Worm (Caenorhabditis elegans) whole organism, L1 larva: Measurements from ENCODE around the gene ptp-3.
"Not testable (repeated sequence)": the region's sequence is repeated elsewhere in the genome, so short reads cannot be mapped to it uniquely, and the experiment has no call there.

Experiments
- alr-1 ChIP-seq: fragments of 200-800 bp; sonication (Bioruptor generic); optimal IDR thresholded peaks from 2 replicates; lab custom pipeline; 2018; ENCODE audit warnings: borderline replicate concordance, mild to moderate bottlenecking, missing genetic modification characterization, missing compliant biosample characterization
- ama-1 ChIP-seq: fragments of 150-350 bp; optimal IDR thresholded peaks from 2 replicates; lab custom pipeline; 2014
- blmp-1 ChIP-seq: fragments of 150-350 bp; optimal IDR thresholded peaks from 2 replicates; lab custom pipeline; 2014; ENCODE audit warnings: missing biosample characterization, missing genetic modification characterization
- ceh-8 ChIP-seq: fragments of 200-800 bp; sonication (Bioruptor generic); optimal IDR thresholded peaks from 2 replicates; lab custom pipeline; 2018; ENCODE audit warnings: mild to moderate bottlenecking, missing genetic modification characterization, moderate library complexity, missing compliant biosample characterization
- ceh-90 ChIP-seq: sonication (generic microtip); optimal IDR thresholded peaks from 2 replicates; lab custom pipeline; 2016; ENCODE audit warnings: missing genetic modification characterization, missing compliant biosample characterization
- ces-1 ChIP-seq: fragments of 150-350 bp; optimal IDR thresholded peaks from 2 replicates; lab custom pipeline; 2014; ENCODE audit warnings: missing biosample characterization, missing genetic modification reagents, missing genetic modification characterization
- dpl-1 ChIP-seq, 3 experiments: fragments of 150-350 bp in 2 of 3; sonication (generic microtip) in 1 of 3; optimal IDR thresholded peaks; 2 replicates each; lab custom pipeline; 2014 to 2017; ENCODE audit warnings: missing biosample characterization in 3 of 3, missing genetic modification characterization in 3 of 3, missing genetic modification reagents in 3 of 3
- dsc-1 ChIP-seq: sonication (generic microtip); optimal IDR thresholded peaks from 2 replicates; lab custom pipeline; 2016; ENCODE audit warnings: mild to moderate bottlenecking, missing genetic modification characterization, missing compliant biosample characterization
- efl-1 ChIP-seq, 4 experiments: fragments of 150-350 bp; optimal IDR thresholded peaks in 3 of 4; peaks in 1 of 4; 1 replicate in 1 of 4; 2 replicates in 3 of 4; lab custom pipeline; 2014; ENCODE audit warnings: missing biosample characterization in 2 of 4, missing genetic modification characterization in 2 of 4, missing genetic modification reagents in 2 of 4
- egl-27 ChIP-seq, 2 experiments: fragments of 150-350 bp in 1 of 2; sonication (generic microtip); optimal IDR thresholded peaks; 3 replicates each; lab custom pipeline; 2017 to 2018; ENCODE audit warnings: missing biosample characterization in 2 of 2, missing genetic modification characterization in 2 of 2, missing genetic modification reagents in 2 of 2
- elt-2 ChIP-seq: sonication (generic microtip); optimal IDR thresholded peaks from 2 replicates; lab custom pipeline; 2016; ENCODE audit warnings: missing genetic modification characterization, mild to moderate bottlenecking, inconsistent platforms, missing compliant biosample characterization, missing genetic modification reagents
- elt-3 ChIP-seq, 6 experiments: fragments of 150-350 bp in 1 of 6; sonication (generic microtip); optimal IDR thresholded peaks; 2 replicates each; lab custom pipeline; 2017 to 2018; ENCODE audit warnings: missing biosample characterization in 6 of 6, missing genetic modification characterization in 6 of 6, inconsistent platforms in 1 of 6
- ets-5 ChIP-seq: fragments of 200-800 bp; sonication (Bioruptor generic); IDR thresholded peaks from 2 replicates; pipeline ENCODE4 v1.3.6; 2022; ENCODE audit warnings: missing genetic modification characterization, missing compliant biosample characterization
- fos-1 ChIP-seq: fragments of 150-350 bp; optimal IDR thresholded peaks from 2 replicates; lab custom pipeline; 2014; ENCODE audit warnings: missing biosample characterization, missing genetic modification characterization
- hlh-4 ChIP-seq: sonication (generic microtip); optimal IDR thresholded peaks from 2 replicates; lab custom pipeline; 2016; ENCODE audit warnings: mild to moderate bottlenecking, missing genetic modification characterization, missing compliant biosample characterization
- isw-1 ChIP-seq: fragments of 200-800 bp; sonication (Bioruptor generic); IDR thresholded peaks from 2 replicates; pipeline ENCODE4 v1.3.6; 2022; ENCODE audit warnings: missing genetic modification characterization, missing compliant biosample characterization
- lin-14 ChIP-seq: fragments of 200-800 bp; sonication (Bioruptor generic); optimal IDR thresholded peaks from 2 replicates; lab custom pipeline; 2018; ENCODE audit warnings: mild to moderate bottlenecking, missing genetic modification characterization, moderate library complexity, missing compliant biosample characterization
- lin-35 ChIP-seq, 2 experiments: fragments of 150-350 bp; optimal IDR thresholded peaks; 2 replicates each; lab custom pipeline; 2014; ENCODE audit warnings: missing biosample characterization in 2 of 2, missing genetic modification characterization in 2 of 2, missing genetic modification reagents in 2 of 2
- lsy-2 ChIP-seq, 2 experiments: fragments of 150-350 bp; optimal IDR thresholded peaks; 2 replicates each; lab custom pipeline; 2014; ENCODE audit warnings: missing biosample characterization in 2 of 2, missing genetic modification characterization in 2 of 2
- mep-1 ChIP-seq: fragments of 150-350 bp; optimal IDR thresholded peaks from 2 replicates; lab custom pipeline; 2014; ENCODE audit warnings: missing biosample characterization, missing genetic modification characterization
- nhr-20 ChIP-seq: sonication (generic microtip); optimal IDR thresholded peaks from 2 replicates; lab custom pipeline; 2016; ENCODE audit warnings: mild to moderate bottlenecking, missing genetic modification characterization, missing compliant biosample characterization
- nhr-47 ChIP-seq: sonication (generic microtip); optimal IDR thresholded peaks from 2 replicates; lab custom pipeline; 2016; ENCODE audit warnings: mild to moderate bottlenecking, missing genetic modification characterization, moderate library complexity, missing compliant biosample characterization
- nhr-71 ChIP-seq: sonication (generic microtip); optimal IDR thresholded peaks from 2 replicates; lab custom pipeline; 2016; ENCODE audit warnings: mild to moderate bottlenecking, missing genetic modification characterization, moderate library complexity, missing compliant biosample characterization
- nhr-77 ChIP-seq: fragments of 150-350 bp; optimal IDR thresholded peaks from 2 replicates; lab custom pipeline; 2014; ENCODE audit warnings: missing biosample characterization, missing genetic modification characterization
- snu-23 ChIP-seq: sonication (generic microtip); optimal IDR thresholded peaks from 2 replicates; lab custom pipeline; 2016; ENCODE audit warnings: missing genetic modification characterization, missing compliant biosample characterization
- sptf-1 ChIP-seq: fragments of 150-350 bp; optimal IDR thresholded peaks from 2 replicates; lab custom pipeline; 2014; ENCODE audit warnings: missing biosample characterization, missing genetic modification characterization
- tbx-2 ChIP-seq: sonication (generic microtip); optimal IDR thresholded peaks from 2 replicates; lab custom pipeline; 2016; ENCODE audit warnings: missing genetic modification characterization, missing compliant biosample characterization
- unc-130 ChIP-seq: fragments of 150-350 bp; optimal IDR thresholded peaks from 2 replicates; lab custom pipeline; 2017; ENCODE audit warnings: missing biosample characterization, missing genetic modification characterization, inconsistent platforms
- unc-30 ChIP-seq: sonication (generic microtip); optimal IDR thresholded peaks from 2 replicates; lab custom pipeline; 2017; ENCODE audit warnings: missing biosample characterization, missing genetic modification characterization
- unc-98 ChIP-seq: fragments of 200-800 bp; sonication (Bioruptor generic); IDR thresholded peaks from 2 replicates; pipeline ENCODE4 v1.3.6; 2022; ENCODE audit warnings: missing genetic modification characterization, missing compliant biosample characterization
- ztf-11 ChIP-seq, 2 experiments: sonication (generic microtip); optimal IDR thresholded peaks; 2 replicates each; lab custom pipeline; 2016 to 2017; ENCODE audit warnings: missing genetic modification characterization in 2 of 2, missing biosample characterization in 1 of 2, missing compliant biosample characterization in 1 of 2

The ptp-3 gene

DNA sequence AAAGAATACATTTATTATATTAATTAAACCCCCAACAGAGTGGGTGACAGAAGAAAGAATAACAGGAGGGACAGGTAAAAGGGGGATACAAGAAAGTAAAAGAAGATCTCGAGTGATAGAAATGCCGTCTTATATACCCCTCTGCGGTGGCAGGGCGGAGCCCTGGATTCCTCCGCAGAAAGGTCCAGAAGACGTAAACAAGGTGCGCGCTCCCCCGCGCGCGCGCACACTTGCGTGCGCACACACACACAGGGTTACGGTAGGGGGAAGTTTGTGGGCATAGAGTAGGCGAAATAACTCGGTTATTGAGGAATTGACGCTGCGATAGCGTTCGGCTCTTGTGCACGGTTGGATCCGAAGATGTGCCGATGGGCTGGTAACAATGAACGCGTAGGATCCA, 33.4 kb upstream of the ptp-3 start, which contains the start of gene R03D7.15:
R03D7.15 (plus strand) TSS at position 299 of the 400 bp plus-strand sequence.
- TF ChIP-seq sptf-1, mep-1, unc-30 (tag; lab: Kevin White, UChicago): not testable (repeated sequence)

DNA sequence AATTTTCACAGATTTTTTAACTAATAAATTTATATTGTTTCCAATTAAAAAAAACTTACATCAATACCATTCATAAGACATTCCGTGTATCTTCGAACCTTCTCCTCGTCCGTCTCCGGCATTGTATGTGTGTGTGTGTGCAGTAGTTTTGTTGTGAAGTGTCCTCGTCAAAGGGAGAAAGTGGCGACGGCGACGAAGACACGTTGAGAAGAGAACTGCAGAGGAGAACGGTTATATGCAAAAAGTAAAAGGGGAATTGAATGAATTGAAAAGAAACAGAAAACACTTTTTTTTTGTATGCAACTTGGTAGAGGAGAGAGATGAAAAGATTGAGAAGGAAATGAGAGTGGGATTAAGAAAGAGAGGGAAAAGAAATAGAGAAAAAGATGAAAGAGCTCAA, 29.9 kb upstream of the ptp-3 start:
- TF ChIP-seq blmp-1 (peak; percentile 84), efl-1 (optimal IDR thresholded peaks at IDR 0.05; lab: Kevin White, UChicago) (peak; percentile 11 to 17), efl-1 (GFP tag; optimal IDR thresholded peaks at IDR 0.05 in 1 of 2; lab: Kevin White, UChicago) (peak in 1 of 2 experiments; percentile 86), lin-14 (GFP tag; lab: Kevin White, UChicago) (peak; percentile 34), egl-27 (tag; optimal IDR thresholded peaks at IDR 0.05; lab: Kevin White, UChicago) (no peak)

DNA sequence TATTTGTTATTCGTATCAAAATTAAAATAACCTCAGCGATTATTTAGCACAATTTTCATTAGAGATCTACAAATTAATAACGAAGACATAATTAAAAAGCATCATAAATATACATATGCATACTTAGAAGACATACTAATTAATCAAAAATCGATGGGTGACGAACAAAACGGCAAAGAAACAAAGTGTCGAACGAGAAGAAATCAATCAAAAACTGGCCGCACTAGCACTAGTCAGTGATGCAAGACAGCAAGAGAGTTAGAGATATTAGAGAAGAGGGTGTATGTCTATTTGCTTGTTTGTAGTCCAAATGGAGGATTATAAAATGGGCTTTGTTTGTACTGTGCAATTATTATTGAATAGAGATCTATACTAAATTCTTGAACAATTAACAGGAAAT, 28.5 kb upstream of the ptp-3 start:
- TF ChIP-seq ztf-11 (tag; optimal IDR thresholded peaks at IDR 0.05; lab: Kevin White, UChicago): no peak
- peak; percentile 81 for TF ChIP-seq dsc-1 (tag; lab: Kevin White, UChicago)
- TF ChIP-seq ceh-8 (GFP tag; lab: Kevin White, UChicago): peak; percentile 2
- TF ChIP-seq elt-3 (tag; optimal IDR thresholded peaks at IDR 0.05; lab: Kevin White, UChicago): peak in 1 of 6 experiments; percentile 4
- TF ChIP-seq efl-1 (optimal IDR thresholded peaks at IDR 0.05; lab: Kevin White, UChicago): peak in 1 of 2 experiments; percentile 11
- peak; percentile 6 to 83 for TF ChIP-seq efl-1 (GFP tag; optimal IDR thresholded peaks at IDR 0.05 in 1 of 2; lab: Kevin White, UChicago)
- TF ChIP-seq lin-14 (GFP tag; lab: Kevin White, UChicago): peak; percentile 79
- no peak for TF ChIP-seq unc-130 (tag; lab: Kevin White, UChicago)
- peak in 1 of 2 experiments; percentile 7 for TF ChIP-seq lin-35 (GFP tag; optimal IDR thresholded peaks at IDR 0.05; lab: Kevin White, UChicago)
- peak; percentile 31 for TF ChIP-seq snu-23 (GFP tag; lab: Kevin White, UChicago)
- peak; percentile 28 for TF ChIP-seq nhr-20 (tag; lab: Kevin White, UChicago)
- peak; percentile 9 for TF ChIP-seq nhr-47
- TF ChIP-seq ets-5 (GFP tag; lab: Robert Waterston, UW): no peak
- TF ChIP-seq blmp-1: peak; percentile 45
- TF ChIP-seq mep-1 (tag; lab: Kevin White, UChicago): peak; percentile 30
- no peak for TF ChIP-seq hlh-4 (tag; lab: Kevin White, UChicago)
- TF ChIP-seq tbx-2: peak; percentile 31
- TF ChIP-seq nhr-71: peak; percentile 21
- peak; percentile 4 for TF ChIP-seq nhr-77 (tag; lab: Kevin White, UChicago)
- peak in 1 of 3 experiments; percentile 5 for TF ChIP-seq dpl-1 (GFP tag; optimal IDR thresholded peaks at IDR 0.05; lab: Kevin White, UChicago)
- TF ChIP-seq lsy-2 (tag; optimal IDR thresholded peaks at IDR 0.05; lab: Kevin White, UChicago): peak in 1 of 2 experiments; percentile 29
- TF ChIP-seq, all 84 proteins: peak for 16

DNA sequence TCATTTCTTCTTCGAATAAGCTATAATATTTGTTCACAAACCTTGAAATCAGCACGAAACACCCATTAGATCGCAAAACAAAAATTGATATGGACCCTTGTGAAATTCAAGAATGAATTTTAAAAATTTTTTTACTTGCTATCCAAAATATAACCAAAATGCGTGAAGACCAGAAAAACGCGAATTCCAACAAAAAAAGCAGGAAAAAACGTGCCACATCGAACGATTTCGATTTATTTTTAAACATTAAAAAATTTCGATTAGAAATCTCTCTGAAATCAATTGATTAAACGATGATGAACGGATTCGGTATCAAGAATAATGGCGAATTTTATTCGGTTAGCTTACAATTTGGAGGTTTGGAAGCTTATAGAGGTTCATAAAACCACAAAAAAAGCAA, 28.0 kb upstream of the ptp-3 start, which contains the start of the genes tceb-3 and gskl-1:
tceb-3 (minus strand) TSS at position 101 of the 400 bp plus-strand sequence.
gskl-1 (plus strand) TSS at position 243 of the 400 bp plus-strand sequence.
- TF ChIP-seq ces-1 (GFP tag; lab: Kevin White, UChicago): no peak
- TF ChIP-seq alr-1: no peak
- TF ChIP-seq sptf-1 (tag; lab: Kevin White, UChicago): no peak
- no peak for TF ChIP-seq fos-1 (tag; lab: Kevin White, UChicago)
- TF ChIP-seq unc-98 (GFP tag; lab: Robert Waterston, UW): no peak
- TF ChIP-seq efl-1 (optimal IDR thresholded peaks at IDR 0.05; lab: Kevin White, UChicago): no peak
- TF ChIP-seq efl-1 (GFP tag; optimal IDR thresholded peaks at IDR 0.05 in 1 of 2; lab: Kevin White, UChicago): no peak
- no peak for TF ChIP-seq ama-1 (lab: Kevin White, UChicago)
- TF ChIP-seq elt-2 (tag; lab: Kevin White, UChicago): no peak
- no peak for TF ChIP-seq lsy-2 (tag; optimal IDR thresholded peaks at IDR 0.05; lab: Kevin White, UChicago)
- no peak for TF ChIP-seq ceh-90 (tag; lab: Kevin White, UChicago)
- TF ChIP-seq isw-1: no peak
- TF ChIP-seq, all 84 proteins: peak for 0
